Fruit fly (Drosophila melanogaster) S2 (cell line): ENCODE data around the gene CG42592.

ENCODE experiments used
- CG8478 ChIP-seq: fragments of >200 bp; optimal IDR thresholded peaks from 2 replicates; lab custom pipeline; 2018
- CTCF ChIP-seq, 2 experiments: fragments of >200 bp; optimal IDR thresholded peaks; 2 replicates each; lab custom pipeline; 2018

CG42592 gene

DNA sequence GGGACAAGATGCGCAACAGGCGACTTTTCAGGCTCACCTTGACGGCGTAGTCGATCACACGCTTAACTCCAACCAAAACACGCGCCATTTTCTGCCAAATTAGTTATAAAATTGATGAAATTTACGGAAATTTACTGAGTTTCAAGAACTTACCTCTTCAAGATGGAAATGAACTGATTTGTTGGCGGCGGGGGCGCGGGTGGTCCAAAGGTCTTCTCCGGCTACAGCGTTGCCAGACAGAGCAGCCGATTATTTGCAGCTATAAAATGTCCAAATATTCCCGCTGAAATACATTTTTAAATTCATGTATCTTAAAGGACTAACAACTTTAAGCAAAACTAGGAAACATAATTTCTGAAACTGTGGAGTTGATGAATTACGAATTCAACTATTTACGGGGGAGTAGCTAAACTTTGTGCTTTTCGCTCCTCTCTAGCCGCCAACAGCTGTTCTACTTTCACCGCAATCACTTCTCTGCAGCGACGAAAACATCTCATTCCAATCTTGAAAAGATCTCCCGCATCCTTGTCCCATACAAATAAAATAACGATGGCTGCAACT lies 33.3 kb downstream of the CG42592 start, which contains the start of the genes Etfb and CG7789:
Etfb (minus strand) TSS at position 193 of the 561 bp plus-strand sequence.
CG7789 (plus strand) TSS at position 444 of the 561 bp plus-strand sequence.
- TF ChIP-seq CG8478 (lab: Kevin White, UChicago) = no peak
- no peak for TF ChIP-seq CTCF (optimal IDR thresholded peaks at IDR 0.05; lab: Kevin White, UChicago)

dm6 chr3R:29799681-29800028 lies 36.4 kb downstream of the CG42592 start:
- TF ChIP-seq CG8478 (lab: Kevin White, UChicago) (no peak), CTCF (optimal IDR thresholded peaks at IDR 0.05; lab: Kevin White, UChicago) (no peak)

DNA sequence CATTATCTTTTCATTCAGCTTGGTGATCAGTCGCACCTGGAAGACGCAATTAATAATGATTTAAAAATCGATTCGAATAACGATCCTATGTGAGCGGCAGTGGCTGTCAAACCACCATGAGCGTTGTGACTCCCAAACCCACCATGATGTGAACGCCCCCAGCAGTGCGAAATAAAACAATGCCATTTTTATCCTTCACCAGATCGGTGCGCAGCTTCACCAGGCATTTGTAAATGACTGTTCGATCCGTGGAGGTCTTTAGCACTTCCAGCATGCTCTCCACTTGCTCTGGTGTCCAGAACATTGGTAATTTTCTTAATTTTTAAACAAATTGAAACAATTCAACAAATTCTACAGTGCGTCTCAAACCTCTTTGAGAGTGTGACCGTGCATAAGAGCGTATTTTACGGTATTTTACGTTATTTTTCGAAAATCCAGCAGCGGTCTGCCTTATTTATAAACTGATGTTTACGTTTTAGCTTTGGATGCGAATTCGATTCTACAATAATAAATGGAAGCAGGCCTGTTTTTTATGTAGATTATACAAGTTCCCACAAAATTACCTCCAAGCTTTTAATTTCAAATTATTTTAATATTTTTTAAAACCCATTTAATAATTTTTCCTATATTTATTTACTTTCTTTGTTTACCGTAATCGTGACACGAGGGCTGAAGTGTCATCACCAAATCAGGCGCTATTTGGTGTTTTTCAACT lies 37.0 kb downstream of the CG42592 start, which contains the start of the genes Rnb and Drice:
Rnb (minus strand) TSS at position 389 of the 715 bp plus-strand sequence.
Drice (plus strand) TSS at position 693 of the 715 bp plus-strand sequence.
- TF ChIP-seq CG8478 (lab: Kevin White, UChicago) = no peak
- peak; percentile 16 to 25 for TF ChIP-seq CTCF (optimal IDR thresholded peaks at IDR 0.05; lab: Kevin White, UChicago)

DNA sequence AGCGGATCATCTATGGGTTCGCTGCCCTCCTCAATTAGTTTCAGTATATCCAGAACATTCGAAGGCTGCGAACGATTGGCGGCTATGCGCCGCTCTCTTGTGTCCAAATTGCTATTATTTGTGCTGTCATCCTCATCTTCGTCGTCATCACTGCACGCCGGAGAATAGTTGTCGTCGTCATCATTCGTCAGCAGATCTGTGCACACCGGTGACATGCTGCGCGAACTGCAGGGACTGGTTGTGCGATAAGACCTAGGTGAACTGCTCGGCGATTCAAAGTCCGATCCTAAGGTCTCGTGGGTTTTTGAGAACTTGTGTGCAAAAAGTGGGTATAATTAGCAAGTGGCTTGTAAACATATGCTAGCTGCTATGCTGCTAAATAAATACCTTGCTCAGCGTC lies 38.9 kb downstream of the CG42592 start:
- no peak for TF ChIP-seq CG8478 (lab: Kevin White, UChicago)
- TF ChIP-seq CTCF (optimal IDR thresholded peaks at IDR 0.05; lab: Kevin White, UChicago) = no peak

DNA sequence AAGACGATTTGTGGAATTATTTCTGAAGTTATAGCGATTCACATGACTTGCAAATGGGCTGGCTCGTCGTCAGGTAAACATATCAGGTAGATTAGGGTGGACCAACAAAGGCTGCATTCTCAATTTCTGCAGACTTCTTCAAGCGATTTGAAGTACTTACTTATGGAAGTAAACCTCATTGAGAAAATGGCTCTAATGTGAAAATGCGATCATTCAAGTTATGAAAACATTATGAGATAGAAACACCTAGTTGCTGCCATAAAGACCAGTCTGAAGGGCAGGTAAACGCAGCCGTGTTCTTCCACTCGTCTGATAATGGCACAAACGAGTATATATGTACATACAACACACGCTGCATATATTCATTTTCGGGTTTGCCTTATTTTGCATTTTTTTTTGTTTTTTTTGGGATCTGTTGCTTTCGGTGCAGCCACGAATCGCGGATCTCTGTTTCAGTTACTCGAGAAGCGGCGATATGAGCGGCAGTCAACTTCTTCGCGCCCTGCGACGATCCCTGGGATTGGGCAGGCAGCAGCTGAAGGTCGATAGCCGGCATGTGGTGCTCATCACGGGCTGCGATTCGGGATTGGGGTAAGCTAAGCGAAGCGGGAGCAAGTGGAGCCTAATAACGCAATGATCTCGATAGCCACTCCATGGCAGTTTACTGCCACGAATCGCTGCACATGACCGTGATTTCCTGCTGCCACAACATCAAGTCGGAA lies 41.8 kb downstream of the CG42592 start, which contains the start of gene sro:
sro (plus strand) TSS at position 437 of the 722 bp plus-strand sequence.
- TF ChIP-seq CTCF (optimal IDR thresholded peaks at IDR 0.05; lab: Kevin White, UChicago) = no peak
- no peak for TF ChIP-seq CG8478 (lab: Kevin White, UChicago)

DNA sequence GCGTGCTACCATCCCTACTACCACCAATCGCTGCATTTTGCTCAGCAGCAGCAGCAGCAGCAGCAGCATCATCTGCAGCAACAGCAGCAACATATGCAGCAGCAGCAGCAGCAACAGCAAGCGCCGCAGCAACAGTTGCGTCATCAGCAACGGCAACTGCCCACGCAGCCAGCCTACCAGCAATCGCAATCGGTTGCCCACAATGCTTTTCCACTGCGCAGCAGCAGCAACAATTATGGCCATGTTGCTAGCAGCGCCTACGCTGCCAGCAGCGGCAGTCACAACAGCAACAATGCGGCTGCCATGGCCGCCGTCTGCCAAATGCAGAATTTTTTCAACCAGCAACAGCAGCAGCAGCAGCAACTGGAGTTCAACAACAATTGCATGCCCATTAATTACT lies 45.9 kb downstream of the CG42592 start:
- TF ChIP-seq CTCF (optimal IDR thresholded peaks at IDR 0.05; lab: Kevin White, UChicago) (no peak), CG8478 (lab: Kevin White, UChicago) (no peak)

dm6 chr3R:29787891-29788549 lies 48.1 kb downstream of the CG42592 start:
- TF ChIP-seq CG8478 (lab: Kevin White, UChicago) (no peak), CTCF (optimal IDR thresholded peaks at IDR 0.05; lab: Kevin White, UChicago) (no peak)

dm6 chr3R:29786016-29786996 lies 49.8 kb downstream of the CG42592 start:
- TF ChIP-seq CTCF (optimal IDR thresholded peaks at IDR 0.05; lab: Kevin White, UChicago) (no peak), CG8478 (lab: Kevin White, UChicago) (no peak)
